Fruit fly (Drosophila melanogaster) whole organism, wandering third instar larva: Measurements from ENCODE around the gene Uck.

Experiments
- CG32264 ChIP-seq: fragments of 200-800 bp; sonication (Bioruptor generic); optimal IDR thresholded peaks from 2 replicates; lab custom pipeline; 2016; ENCODE audit warnings: missing biosample characterization, missing genetic modification characterization
- CG9705 ChIP-seq: fragments of 200-800 bp; sonication (Bioruptor generic); optimal IDR thresholded peaks from 2 replicates; lab custom pipeline; 2018; ENCODE audit warnings: missing biosample characterization, mild to moderate bottlenecking, missing genetic modification characterization
- CrebA ChIP-seq: fragments of 200-800 bp; sonication (Bioruptor generic); optimal IDR thresholded peaks from 2 replicates; lab custom pipeline; 2016; ENCODE audit warnings: missing biosample characterization, mild to moderate bottlenecking, missing genetic modification characterization, borderline replicate concordance
- Dfd ChIP-seq: fragments of >200 bp; optimal IDR thresholded peaks from 2 replicates; lab custom pipeline; 2017; ENCODE audit warnings: missing biosample characterization, missing genetic modification characterization
- Dif ChIP-seq: fragments of 200-275, 200-300 bp; sonication (Bioruptor generic); optimal IDR thresholded peaks from 2 replicates; lab custom pipeline; 2018; ENCODE audit warnings: missing biosample characterization, missing genetic modification characterization; ENCODE audit not compliant: partially characterized antibody
- GATAd ChIP-seq: sonication (Bioruptor generic); optimal IDR thresholded peaks from 2 replicates; lab custom pipeline; 2016; ENCODE audit warnings: missing biosample characterization, missing genetic modification characterization
- HLH106 ChIP-seq: fragments of 200-800 bp; optimal IDR thresholded peaks from 3 replicates; lab custom pipeline; 2019; ENCODE audit warnings: missing biosample characterization, mild to moderate bottlenecking, missing genetic modification characterization, moderate library complexity
- Hnf4 ChIP-seq: fragments of 200-800 bp; sonication (Bioruptor generic); optimal IDR thresholded peaks from 2 replicates; lab custom pipeline; 2016; ENCODE audit warnings: missing biosample characterization, mild to moderate bottlenecking, missing genetic modification characterization
- Hr78 ChIP-seq: fragments of >200 bp; optimal IDR thresholded peaks from 2 replicates; lab custom pipeline; 2017; ENCODE audit warnings: missing biosample characterization, missing genetic modification characterization
- Hr83 ChIP-seq: fragments of 200-300 bp; sonication (Bioruptor generic); optimal IDR thresholded peaks from 2 replicates; lab custom pipeline; 2016; ENCODE audit warnings: missing biosample characterization, mild to moderate bottlenecking, missing genetic modification characterization, moderate library complexity; ENCODE audit not compliant: poor library complexity, severe bottlenecking
- Myc ChIP-seq: fragments of >200 bp; optimal IDR thresholded peaks from 2 replicates; lab custom pipeline; 2017
- N ChIP-seq: fragments of >200 bp; optimal IDR thresholded peaks from 2 replicates; lab custom pipeline; 2018; ENCODE audit warnings: missing biosample characterization, missing external identifiers, missing genetic modification characterization
- OdsH ChIP-seq: fragments of 200-800 bp; sonication (Bioruptor generic); optimal IDR thresholded peaks from 2 replicates; lab custom pipeline; 2016; ENCODE audit warnings: missing biosample characterization, mild to moderate bottlenecking, missing genetic modification characterization
- Rel ChIP-seq, 2 experiments: fragments of 200-800 bp; sonication (Bioruptor generic) in 1 of 2; optimal IDR thresholded peaks; 2 replicates in 1 of 2; 3 replicates in 1 of 2; lab custom pipeline; 2016 to 2019; ENCODE audit warnings: mild to moderate bottlenecking in 2 of 2, missing biosample characterization in 2 of 2, missing genetic modification characterization in 2 of 2, moderate library complexity in 1 of 2
- Sp1 ChIP-seq: fragments of 200-800 bp; sonication (Bioruptor generic); optimal IDR thresholded peaks from 3 replicates; lab custom pipeline; 2019; ENCODE audit warnings: missing biosample characterization, mild to moderate bottlenecking, missing genetic modification characterization, moderate library complexity
- Vsx2 ChIP-seq: fragments of 200-300, 225-300 bp; sonication (Bioruptor generic); optimal IDR thresholded peaks from 2 replicates; lab custom pipeline; 2018; ENCODE audit warnings: missing biosample characterization, missing genetic modification characterization; ENCODE audit not compliant: partially characterized antibody
- dl ChIP-seq, 2 experiments: fragments of 175-275, 200-275 bp in 1 of 2; fragments of 200-275 bp in 1 of 2; sonication (Bioruptor generic); optimal IDR thresholded peaks; lab custom pipeline; 2018; ENCODE audit warnings: mild to moderate bottlenecking in 2 of 2, missing biosample characterization in 2 of 2, missing genetic modification characterization in 2 of 2, moderate library complexity in 2 of 2; ENCODE audit not compliant: partially characterized antibody in 2 of 2, insufficient read depth in 1 of 2
- dmrt93B ChIP-seq: fragments of 200-800 bp; sonication (Bioruptor generic); optimal IDR thresholded peaks from 2 replicates; lab custom pipeline; 2018; ENCODE audit warnings: missing biosample characterization, mild to moderate bottlenecking, missing genetic modification characterization
- dsf ChIP-seq: sonication (Bioruptor generic); optimal IDR thresholded peaks from 2 replicates; lab custom pipeline; 2016; ENCODE audit warnings: missing biosample characterization, missing genetic modification characterization, borderline replicate concordance
- ey ChIP-seq: fragments of 200-800 bp; sonication (Bioruptor generic); optimal IDR thresholded peaks from 2 replicates; lab custom pipeline; 2016; ENCODE audit warnings: missing biosample characterization, missing genetic modification characterization
- foxo ChIP-seq, 2 experiments: fragments of 200-800 bp; sonication (Bioruptor generic); optimal IDR thresholded peaks; 2 replicates in 1 of 2; 3 replicates in 1 of 2; lab custom pipeline; 2016 to 2017; ENCODE audit warnings: missing biosample characterization in 2 of 2, missing genetic modification characterization in 2 of 2
- fru ChIP-seq: fragments of 200-800 bp; sonication (Bioruptor generic); optimal IDR thresholded peaks from 3 replicates; lab custom pipeline; 2016; ENCODE audit warnings: missing biosample characterization, mild to moderate bottlenecking, missing genetic modification characterization
- h ChIP-seq: fragments of 200-800 bp; sonication (Bioruptor generic); optimal IDR thresholded peaks from 3 replicates; lab custom pipeline; 2016; ENCODE audit warnings: missing biosample characterization, mild to moderate bottlenecking, missing genetic modification characterization
- lola ChIP-seq: fragments of >200 bp; optimal IDR thresholded peaks from 2 replicates; lab custom pipeline; 2017; ENCODE audit warnings: missing biosample characterization, missing genetic modification characterization
- pan ChIP-seq: fragments of >200 bp; optimal IDR thresholded peaks from 2 replicates; lab custom pipeline; 2017
- psq ChIP-seq: fragments of 200-800 bp; sonication (Bioruptor generic); optimal IDR thresholded peaks from 3 replicates; lab custom pipeline; 2017; ENCODE audit warnings: missing biosample characterization, mild to moderate bottlenecking, missing genetic modification characterization, moderate library complexity
- rgr ChIP-seq: fragments of 200-800 bp; sonication (Bioruptor generic); optimal IDR thresholded peaks from 3 replicates; lab custom pipeline; 2016; ENCODE audit warnings: missing biosample characterization, mild to moderate bottlenecking, missing genetic modification characterization
- sv ChIP-seq: fragments of 200-800 bp; sonication (Bioruptor generic); optimal IDR thresholded peaks from 3 replicates; lab custom pipeline; 2016; ENCODE audit warnings: missing biosample characterization, missing genetic modification characterization
- tai ChIP-seq: sonication (Bioruptor generic); optimal IDR thresholded peaks from 2 replicates; lab custom pipeline; 2016; ENCODE audit warnings: missing biosample characterization, missing genetic modification characterization
- woc ChIP-seq: sonication (Bioruptor generic); optimal IDR thresholded peaks from 2 replicates; lab custom pipeline; 2016; ENCODE audit warnings: missing biosample characterization, mild to moderate bottlenecking, missing genetic modification characterization

The Uck gene

DNA sequence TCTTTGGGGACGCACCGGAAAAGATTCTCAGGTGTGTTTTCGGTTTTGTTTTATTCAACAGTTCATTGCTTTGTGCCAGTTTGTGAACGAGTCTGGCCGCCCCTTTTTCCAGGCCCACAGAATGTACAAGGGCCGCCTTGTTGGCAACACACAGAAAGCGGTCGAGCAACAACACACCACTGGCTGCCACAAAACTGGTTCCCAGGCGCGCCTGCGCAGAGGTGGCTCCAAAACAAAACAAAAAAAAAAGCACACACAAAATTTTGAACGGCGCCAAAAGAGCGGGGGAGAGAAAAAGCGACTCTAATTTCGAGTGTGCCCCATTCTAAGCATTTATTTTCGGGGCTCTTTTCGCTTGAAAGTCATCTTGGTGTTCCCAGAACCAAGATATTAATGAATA, 9.2 kb downstream of the Uck start:
- TF ChIP-seq Hr78: no peak
- TF ChIP-seq lola (GFP tag; lab: Kevin White, UChicago): no peak
- peak; percentile 7 for TF ChIP-seq Dif
- TF ChIP-seq dl (GFP tag; optimal IDR thresholded peaks at IDR 0.05; lab: Kevin White, UChicago; ENCODE audit: insufficient read depth in 1 of 2, partially characterized antibody in 2 of 2): no peak
- no peak for TF ChIP-seq dmrt93B (GFP tag; lab: Kevin White, UChicago)
- TF ChIP-seq sv (GFP tag; lab: Kevin White, UChicago): no peak
- peak; percentile 29 for TF ChIP-seq Hr83 (GFP tag; lab: Kevin White, UChicago)
- TF ChIP-seq Vsx2: peak; percentile 19
- TF ChIP-seq, all 38 proteins: peak for 3

DNA sequence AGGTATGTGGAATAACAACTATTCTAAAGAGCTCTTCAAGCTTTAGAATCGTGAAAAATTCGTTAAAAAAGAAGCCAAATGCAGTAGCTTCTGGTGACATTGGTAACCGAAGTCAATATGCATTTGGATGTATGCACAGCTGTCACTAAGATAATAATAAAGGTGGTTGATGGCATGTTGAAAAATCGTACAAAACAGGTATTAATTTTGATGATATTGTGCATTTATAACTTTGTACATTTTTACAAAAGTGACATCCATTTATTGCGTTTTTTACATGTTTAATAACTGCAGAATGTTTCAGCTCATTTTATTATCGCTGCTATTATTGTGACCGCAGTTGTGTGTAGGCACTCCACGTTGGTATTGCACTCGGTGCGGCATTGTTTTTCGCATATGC, 11.5 kb downstream of the Uck start:
- peak; percentile 88 for TF ChIP-seq Hr83 (GFP tag; lab: Kevin White, UChicago)
- no peak for TF ChIP-seq psq (GFP tag; lab: Kevin White, UChicago)
- TF ChIP-seq OdsH: peak; percentile 1
- TF ChIP-seq sv (GFP tag; lab: Kevin White, UChicago): no peak
- peak in 1 of 2 experiments; percentile 32 for TF ChIP-seq foxo (GFP tag; optimal IDR thresholded peaks at IDR 0.05; lab: Kevin White, UChicago)

DNA sequence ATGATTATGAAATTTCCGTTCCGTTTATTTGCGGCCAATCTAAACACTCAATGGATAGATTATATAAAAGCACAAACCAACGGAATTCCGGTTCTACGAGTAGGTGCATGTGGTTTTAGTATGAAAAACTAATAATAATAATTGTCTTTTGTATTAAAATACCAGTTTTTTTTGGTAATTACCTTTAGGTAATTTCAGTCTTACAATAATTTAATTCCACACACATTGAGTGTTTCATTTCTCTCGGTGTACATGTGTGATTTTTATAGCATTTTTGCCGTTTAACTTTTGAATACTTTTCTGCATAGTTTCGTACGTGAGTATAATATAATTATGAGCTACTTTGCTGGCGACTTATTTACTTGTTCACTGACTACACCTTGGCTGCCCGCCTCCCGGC, 13.1 kb downstream of the Uck start:
- TF ChIP-seq CrebA (no peak), Dif (no peak), dl (GFP tag; optimal IDR thresholded peaks at IDR 0.05; lab: Kevin White, UChicago; ENCODE audit: insufficient read depth in 1 of 2, partially characterized antibody in 2 of 2) (no peak), Sp1 (no peak), Hnf4 (GFP tag; lab: Kevin White, UChicago) (no peak), HLH106 (tag; lab: Kevin White, UChicago) (no peak), CG9705 (GFP tag; lab: Kevin White, UChicago) (no peak), Hr83 (GFP tag; lab: Kevin White, UChicago) (no peak), dmrt93B (GFP tag; lab: Kevin White, UChicago) (no peak), sv (GFP tag; lab: Kevin White, UChicago) (no peak), Myc (lab: Kevin White, UChicago) (no peak), N (no peak), pan (no peak), dsf (GFP tag; lab: Kevin White, UChicago) (no peak), tai (GFP tag; lab: Kevin White, UChicago) (no peak), CG32264 (no peak), h (GFP tag; lab: Kevin White, UChicago) (no peak), Dfd (GFP tag; lab: Kevin White, UChicago) (no peak)

DNA sequence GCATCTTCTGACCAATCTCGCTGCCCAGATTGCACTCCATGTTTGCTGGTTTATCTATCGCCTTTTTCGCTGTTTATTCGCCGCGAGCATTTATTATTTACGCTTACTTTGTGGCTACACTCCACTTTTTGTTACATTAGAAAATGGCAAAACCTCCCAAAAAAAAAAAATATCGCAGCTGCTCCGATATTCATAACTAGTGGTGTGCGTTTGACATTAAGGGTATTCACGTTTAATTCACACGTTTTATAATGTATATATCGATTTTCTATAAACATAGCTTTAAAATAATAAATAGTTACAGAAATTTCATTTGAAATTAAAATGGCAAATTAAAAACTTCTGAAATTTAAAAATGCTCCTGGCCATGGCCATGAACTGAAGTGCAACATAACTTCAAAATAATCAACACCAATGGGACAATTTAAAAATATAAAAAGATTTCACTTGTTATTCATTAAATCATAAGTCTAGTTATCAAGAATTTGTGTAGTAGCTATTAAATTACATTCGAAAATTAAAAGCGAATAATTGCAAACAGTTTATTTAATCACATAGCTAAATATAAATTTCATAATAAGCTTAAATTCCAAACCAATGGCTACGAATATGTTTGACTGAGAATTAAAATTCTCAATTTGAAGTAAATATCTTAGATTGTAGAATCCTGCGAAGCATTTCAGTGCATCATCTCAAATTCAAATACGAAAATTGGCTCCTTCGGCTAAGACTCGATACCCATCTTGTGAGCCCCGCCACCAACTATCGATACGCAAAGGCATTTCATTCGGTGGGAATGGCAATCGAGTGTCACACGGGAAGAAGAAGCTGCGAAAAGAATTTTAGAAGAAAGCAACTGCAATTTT, 28.5 kb downstream of the Uck start, which contains the start of the genes Nab2 and BRWD3:
Nab2 (minus strand) TSS at position 203 of the 866 bp plus-strand sequence.
BRWD3 (plus strand) TSS at position 784 of the 866 bp plus-strand sequence.
- TF ChIP-seq psq (GFP tag; lab: Kevin White, UChicago) (peak; percentile 48), tai (GFP tag; lab: Kevin White, UChicago) (no peak), Dif (no peak), Rel (GFP tag; optimal IDR thresholded peaks at IDR 0.05; lab: Kevin White, UChicago) (no peak), Rel (tag; optimal IDR thresholded peaks at IDR 0.05; lab: Kevin White, UChicago) (no peak), Hr83 (GFP tag; lab: Kevin White, UChicago) (peak; percentile 66), sv (GFP tag; lab: Kevin White, UChicago) (peak; percentile 28), Sp1 (no peak), ey (GFP tag; lab: Kevin White, UChicago) (peak; percentile 31), Myc (lab: Kevin White, UChicago) (peak; percentile 26), foxo (GFP tag; optimal IDR thresholded peaks at IDR 0.05; lab: Kevin White, UChicago) (peak in 1 of 2 experiments; percentile 32), dl (GFP tag; optimal IDR thresholded peaks at IDR 0.05; lab: Kevin White, UChicago; ENCODE audit: insufficient read depth in 1 of 2, partially characterized antibody in 2 of 2) (no peak), CG9705 (GFP tag; lab: Kevin White, UChicago) (peak; percentile 15), HLH106 (tag; lab: Kevin White, UChicago) (peak; percentile 7)

DNA sequence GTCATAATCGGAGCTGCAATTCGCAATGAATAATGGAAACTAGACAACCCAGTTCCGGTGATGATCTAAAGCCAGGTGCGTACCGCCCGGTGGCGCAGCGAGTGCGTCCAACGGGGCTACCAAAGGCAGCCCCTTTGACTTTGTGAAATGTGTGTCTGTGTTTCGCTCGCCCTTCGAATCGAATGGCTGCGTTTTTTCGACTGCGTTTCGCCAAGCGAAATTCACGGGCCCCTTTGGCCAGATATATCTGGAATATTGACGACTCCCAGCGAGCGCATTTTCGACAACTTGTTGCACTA, 29.1 kb downstream of the Uck start:
- no peak for TF ChIP-seq Hnf4 (GFP tag; lab: Kevin White, UChicago)
- TF ChIP-seq Hr83 (GFP tag; lab: Kevin White, UChicago): no peak
- no peak for TF ChIP-seq GATAd (GFP tag; lab: Kevin White, UChicago)
- no peak for TF ChIP-seq fru
- no peak for TF ChIP-seq woc (GFP tag; lab: Kevin White, UChicago)
- no peak for TF ChIP-seq foxo (GFP tag; optimal IDR thresholded peaks at IDR 0.05; lab: Kevin White, UChicago)
- TF ChIP-seq rgr (GFP tag; lab: Kevin White, UChicago): no peak
- TF ChIP-seq Myc (lab: Kevin White, UChicago): no peak
- no peak for TF ChIP-seq Dfd (GFP tag; lab: Kevin White, UChicago)
- no peak for TF ChIP-seq OdsH
- no peak for TF ChIP-seq CG32264
